Worm (Caenorhabditis elegans): ENCODE data around the gene T17A3.12.
"Not testable (repeated sequence)": the region's sequence is repeated elsewhere in the genome, so short reads cannot be mapped to it uniquely, and the experiment has no call there.

DNA sequence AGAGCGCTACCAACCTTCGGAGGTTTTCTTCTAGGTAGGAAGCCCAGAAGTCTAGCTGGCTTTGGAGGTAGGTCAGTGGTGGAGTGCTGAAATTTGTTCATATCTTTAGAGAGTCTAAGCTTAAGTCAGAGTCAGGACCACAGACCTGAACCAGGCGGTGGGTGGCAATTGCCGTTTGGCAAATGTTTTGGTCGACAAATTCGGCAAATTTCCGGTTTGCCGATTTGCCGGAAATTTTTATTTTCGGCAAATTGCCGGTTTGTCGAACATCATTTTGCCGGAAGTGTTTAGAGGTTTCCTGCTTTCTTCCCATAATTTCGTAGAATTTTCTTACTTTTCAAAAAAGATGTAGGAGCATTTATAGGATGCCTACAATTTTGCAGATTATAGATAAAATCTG is 46.2 kb downstream of the T17A3.12 start, which contains the start of gene C29F9.9:
- TF ChIP-seq mdl-1 (tag; optimal IDR thresholded peaks at IDR 0.05); pqm-1 (tag; optimal IDR thresholded peaks at IDR 0.05); nhr-41 (GFP tag; IDR thresholded peaks at IDR 0.05): not testable (repeated sequence)
